Worm (Caenorhabditis elegans) whole organism, young adult: Measurements from ENCODE around the gene cutl-11.

Source experiments
- C06A6.2 ChIP-seq: fragments of 200-800 bp; sonication (Bioruptor generic); conservative IDR thresholded peaks from 2 replicates; pipeline ENCODE4 v1.3.6; 2022; ENCODE audit warnings: missing genetic modification characterization, missing compliant biosample characterization
- F22D6.2 ChIP-seq: sonication (generic microtip); optimal IDR thresholded peaks from 2 replicates; lab custom pipeline; 2016; ENCODE audit warnings: mild to moderate bottlenecking, missing genetic modification characterization, missing compliant biosample characterization
- Y53G8AR.9 ChIP-seq: fragments of 200-800 bp; sonication (Bioruptor generic); conservative IDR thresholded peaks from 2 replicates; pipeline ENCODE4 v1.3.6; 2022; ENCODE audit warnings: missing genetic modification reagents, missing genetic modification characterization, missing compliant biosample characterization
- ama-1 ChIP-seq, 3 experiments: fragments of 150-350 bp in 1 of 3; sonication (generic microtip) in 2 of 3; optimal IDR thresholded peaks; 2 replicates each; lab custom pipeline; 2014 to 2018; ENCODE audit warnings: missing biosample characterization in 2 of 3, missing genetic modification characterization in 2 of 3, missing genetic modification reagents in 2 of 3
- dpl-1 ChIP-seq: fragments of 150-350 bp; optimal IDR thresholded peaks from 2 replicates; lab custom pipeline; 2014; ENCODE audit warnings: missing biosample characterization, missing genetic modification reagents, missing genetic modification characterization
- egl-44 ChIP-seq: fragments of 200-800 bp; sonication (Bioruptor generic); IDR thresholded peaks from 2 replicates; pipeline ENCODE4 v1.3.6; 2022; ENCODE audit warnings: missing genetic modification reagents, missing genetic modification characterization, missing compliant biosample characterization
- mxl-1 ChIP-seq: sonication (generic microtip); optimal IDR thresholded peaks from 2 replicates; lab custom pipeline; 2016; ENCODE audit warnings: missing genetic modification characterization, missing compliant biosample characterization
- nfya-1 ChIP-seq: sonication (generic microtip); optimal IDR thresholded peaks from 2 replicates; lab custom pipeline; 2017; ENCODE audit warnings: antibody characterized with exemption, missing compliant biosample characterization, missing genetic modification characterization, borderline replicate concordance; ENCODE audit not compliant: insufficient read depth
- nhr-90 ChIP-seq: sonication (generic microtip); optimal IDR thresholded peaks from 2 replicates; lab custom pipeline; 2016; ENCODE audit warnings: missing genotype, mild to moderate bottlenecking, missing genetic modification characterization, missing compliant biosample characterization
- rpc-1 ChIP-seq, 2 experiments: fragments of 150-350 bp in 1 of 2; sonication (generic microtip) in 1 of 2; optimal IDR thresholded peaks; 2 replicates each; lab custom pipeline; 2014 to 2018; ENCODE audit warnings: missing biosample characterization in 1 of 2, missing genetic modification characterization in 1 of 2, missing genetic modification reagents in 1 of 2, missing genotype in 1 of 2
- snpc-4 ChIP-seq, 5 experiments: fragments of 150-350 bp in 1 of 5; sonication (generic microtip) in 4 of 5; optimal IDR thresholded peaks; 2 replicates each; lab custom pipeline; 2014 to 2018; ENCODE audit warnings: missing genetic modification characterization in 5 of 5, missing biosample characterization in 3 of 5, antibody characterized with exemption in 2 of 5, mild to moderate bottlenecking in 2 of 5, missing compliant biosample characterization in 2 of 5, missing genotype in 2 of 5, moderate library complexity in 2 of 5, missing genetic modification reagents in 1 of 5
- unc-62 ChIP-seq: fragments of 150-350 bp; optimal IDR thresholded peaks from 2 replicates; lab custom pipeline; 2014; ENCODE audit warnings: missing biosample characterization, missing genetic modification reagents, missing genetic modification characterization
- ztf-18 ChIP-seq: sonication (generic microtip); optimal IDR thresholded peaks from 2 replicates; lab custom pipeline; 2016; ENCODE audit warnings: missing genotype, mild to moderate bottlenecking, missing genetic modification characterization, missing compliant biosample characterization

- TF ChIP-seq Y53G8AR.9 (GFP tag; lab: Robert Waterston, UW): no peak
- no peak for TF ChIP-seq mxl-1
- no peak for TF ChIP-seq rpc-1 (optimal IDR thresholded peaks at IDR 0.05; lab: Kevin White, UChicago)
- no peak for TF ChIP-seq rpc-1 (tag; optimal IDR thresholded peaks at IDR 0.05; lab: Kevin White, UChicago)
- TF ChIP-seq egl-44 (GFP tag; lab: Robert Waterston, UW): no peak
- TF ChIP-seq dpl-1 (GFP tag; lab: Kevin White, UChicago): no peak
- no peak for TF ChIP-seq C06A6.2 (GFP tag; lab: Robert Waterston, UW)
- no peak for TF ChIP-seq snpc-4 (GFP tag; optimal IDR thresholded peaks at IDR 0.05; lab: Kevin White, UChicago)
- no peak for TF ChIP-seq snpc-4 (tag; optimal IDR thresholded peaks at IDR 0.05; lab: Kevin White, UChicago)
- TF ChIP-seq F22D6.2 (tag; lab: Kevin White, UChicago): no peak
- TF ChIP-seq ztf-18 (tag; lab: Kevin White, UChicago): no peak
- TF ChIP-seq nfya-1: no peak
- no peak for TF ChIP-seq ama-1 (optimal IDR thresholded peaks at IDR 0.05; lab: Kevin White, UChicago)
- no peak for TF ChIP-seq ama-1 (GFP tag; optimal IDR thresholded peaks at IDR 0.05; lab: Kevin White, UChicago)
- TF ChIP-seq nhr-90: no peak
- TF ChIP-seq unc-62 (GFP tag; lab: Kevin White, UChicago): no peak
Observed at ce11 chrX:11607500-11607823, 43.2 kb downstream of the cutl-11 start.
